Worm (Caenorhabditis elegans): ENCODE measurements around the gene Y22D7AL.7.

The Y22D7AL.7 gene

ce11 chrIII:1579001-1579400 is 2.5 kb downstream of the Y22D7AL.7 start:
- TF ChIP-seq zip-8 (tag; optimal IDR thresholded peaks at IDR 0.05) (peak; percentile 96), M03D4.4 (tag; optimal IDR thresholded peaks at IDR 0.05) (no peak), snpc-4 (tag; optimal IDR thresholded peaks at IDR 0.05) (no peak), elt-1 (tag; optimal IDR thresholded peaks at IDR 0.05; ENCODE audit: borderline replicate concordance, insufficient read depth) (no peak), hlh-1 (tag; optimal IDR thresholded peaks at IDR 0.05) (no peak), sem-2 (GFP tag; optimal IDR thresholded peaks at IDR 0.05) (no peak), sptf-1 (tag; optimal IDR thresholded peaks at IDR 0.05) (no peak), lin-32 (GFP tag; optimal IDR thresholded peaks at IDR 0.05) (no peak)

- TF ChIP-seq cnd-1 (tag; optimal IDR thresholded peaks at IDR 0.05): no peak
- no peak for TF ChIP-seq sem-2 (GFP tag; optimal IDR thresholded peaks at IDR 0.05)
- TF ChIP-seq ham-2 (GFP tag; optimal IDR thresholded peaks at IDR 0.05): no peak
- no peak for TF ChIP-seq flh-1 (GFP tag; optimal IDR thresholded peaks at IDR 0.05)
- no peak for TF ChIP-seq snpc-4 (tag; optimal IDR thresholded peaks at IDR 0.05)
- TF ChIP-seq hlh-1 (tag; optimal IDR thresholded peaks at IDR 0.05): no peak
These were observed 3.6 kb downstream of the Y22D7AL.7 start for ce11 chrIII:1580142-1580541.

- no peak for TF ChIP-seq nhr-28 (tag; optimal IDR thresholded peaks at IDR 0.05)
- no peak for TF ChIP-seq ceh-83 (GFP tag; optimal IDR thresholded peaks at IDR 0.05)
- TF ChIP-seq blmp-1 (tag; optimal IDR thresholded peaks at IDR 0.05): no peak
- no peak for TF ChIP-seq nhr-76 (tag; optimal IDR thresholded peaks at IDR 0.05)
- TF ChIP-seq lin-13 (tag; optimal IDR thresholded peaks at IDR 0.05): no peak
- no peak for TF ChIP-seq pha-4 (tag; optimal IDR thresholded peaks at IDR 0.05)
- no peak for TF ChIP-seq nhr-237 (tag; optimal IDR thresholded peaks at IDR 0.05)
These were observed 7.0 kb downstream of the Y22D7AL.7 start for ce11 chrIII:1583529-1583928.

- TF ChIP-seq tbx-8 (GFP tag; optimal IDR thresholded peaks at IDR 0.05) (no peak), pha-4 (tag; optimal IDR thresholded peaks at IDR 0.05) (no peak), lin-13 (tag; optimal IDR thresholded peaks at IDR 0.05) (no peak), bed-3 (GFP tag; optimal IDR thresholded peaks at IDR 0.05) (no peak), flh-1 (GFP tag; optimal IDR thresholded peaks at IDR 0.05) (no peak), elt-1 (tag; optimal IDR thresholded peaks at IDR 0.05; ENCODE audit: borderline replicate concordance, insufficient read depth) (no peak)
These were observed 7.7 kb downstream of the Y22D7AL.7 start for ce11 chrIII:1584216-1584715.

- no peak for TF ChIP-seq ceh-39 (tag; optimal IDR thresholded peaks at IDR 0.05)
- TF ChIP-seq tbx-8 (GFP tag; optimal IDR thresholded peaks at IDR 0.05): no peak
- no peak for TF ChIP-seq blmp-1 (tag; optimal IDR thresholded peaks at IDR 0.05)
- no peak for TF ChIP-seq cnd-1 (tag; optimal IDR thresholded peaks at IDR 0.05)
- TF ChIP-seq flh-1 (GFP tag; optimal IDR thresholded peaks at IDR 0.05): no peak
- no peak for TF ChIP-seq ztf-11 (tag; optimal IDR thresholded peaks at IDR 0.05)
- no peak for TF ChIP-seq mab-5 (tag; optimal IDR thresholded peaks at IDR 0.05)
- no peak for TF ChIP-seq snpc-4 (tag; optimal IDR thresholded peaks at IDR 0.05)
- no peak for TF ChIP-seq nhr-237 (tag; optimal IDR thresholded peaks at IDR 0.05)
- no peak for TF ChIP-seq ceh-43 (GFP tag; optimal IDR thresholded peaks at IDR 0.05)
- no peak for TF ChIP-seq elt-3 (tag; optimal IDR thresholded peaks at IDR 0.05)
- TF ChIP-seq sptf-1 (tag; optimal IDR thresholded peaks at IDR 0.05): no peak
- no peak for TF ChIP-seq elt-1 (tag; optimal IDR thresholded peaks at IDR 0.05; ENCODE audit: borderline replicate concordance, insufficient read depth)
- TF ChIP-seq ceh-83 (GFP tag; optimal IDR thresholded peaks at IDR 0.05): peak; percentile 16
- no peak for TF ChIP-seq nhr-12 (tag; optimal IDR thresholded peaks at IDR 0.05)
- TF ChIP-seq drap-1 (GFP tag; optimal IDR thresholded peaks at IDR 0.05): peak; percentile 13
- TF ChIP-seq M03D4.4 (tag; optimal IDR thresholded peaks at IDR 0.05): no peak
- TF ChIP-seq lin-13 (tag; optimal IDR thresholded peaks at IDR 0.05): no peak
- TF ChIP-seq mls-2 (tag; optimal IDR thresholded peaks at IDR 0.05): no peak
- TF ChIP-seq zip-8 (tag; optimal IDR thresholded peaks at IDR 0.05): no peak
- peak; percentile 68 for TF ChIP-seq unc-120 (tag; optimal IDR thresholded peaks at IDR 0.05; ENCODE audit: poor library complexity, severe bottlenecking)
- no peak for TF ChIP-seq pha-4 (tag; optimal IDR thresholded peaks at IDR 0.05)
- no peak for TF ChIP-seq bed-3 (GFP tag; optimal IDR thresholded peaks at IDR 0.05)
- peak; percentile 30 for TF ChIP-seq hlh-1 (tag; optimal IDR thresholded peaks at IDR 0.05)
- TF ChIP-seq lin-32 (GFP tag; optimal IDR thresholded peaks at IDR 0.05): no peak
- TF ChIP-seq nhr-2 (tag; optimal IDR thresholded peaks at IDR 0.05): peak; percentile 34
- peak; percentile 68 for TF ChIP-seq ces-1 (GFP tag; optimal IDR thresholded peaks at IDR 0.05)
- TF ChIP-seq sem-2 (GFP tag; optimal IDR thresholded peaks at IDR 0.05): no peak
- peak; percentile 13 for TF ChIP-seq unc-62 (GFP tag; optimal IDR thresholded peaks at IDR 0.05)
- no peak for TF ChIP-seq nhr-76 (tag; optimal IDR thresholded peaks at IDR 0.05)
- no peak for TF ChIP-seq ham-2 (GFP tag; optimal IDR thresholded peaks at IDR 0.05)
- TF ChIP-seq nhr-28 (tag; optimal IDR thresholded peaks at IDR 0.05): no peak
- TF ChIP-seq mep-1 (tag; optimal IDR thresholded peaks at IDR 0.05): peak; percentile 59
- TF ChIP-seq lsy-2 (tag; optimal IDR thresholded peaks at IDR 0.05): peak; percentile 13
- no peak for TF ChIP-seq unc-39 (tag; optimal IDR thresholded peaks at IDR 0.05)
These were observed 15.1 kb downstream of the Y22D7AL.7 start for ce11 chrIII:1591681-1592080.
